Worm (Caenorhabditis elegans) whole organism, L1 larva: Measurements from ENCODE around the gene dct-1.
A peak's percentile ranks its signal among the peaks of the same experiment; 100 is the strongest.

Experiments
- C04F5.9 ChIP-seq: sonication (generic microtip); optimal IDR thresholded peaks from 2 replicates; lab custom pipeline; 2016; ENCODE audit warnings: missing genetic modification characterization, missing compliant biosample characterization
- F16B12.6 ChIP-seq: fragments of 150-350 bp; optimal IDR thresholded peaks from 2 replicates; lab custom pipeline; 2014; ENCODE audit warnings: missing biosample characterization, missing genetic modification characterization
- blmp-1 ChIP-seq: fragments of 150-350 bp; optimal IDR thresholded peaks from 2 replicates; lab custom pipeline; 2014; ENCODE audit warnings: missing biosample characterization, missing genetic modification characterization
- dpl-1 ChIP-seq, 3 experiments: fragments of 150-350 bp in 2 of 3; sonication (generic microtip) in 1 of 3; optimal IDR thresholded peaks; 2 replicates each; lab custom pipeline; 2014 to 2017; ENCODE audit warnings: missing biosample characterization in 3 of 3, missing genetic modification characterization in 3 of 3, missing genetic modification reagents in 3 of 3
- egl-27 ChIP-seq, 2 experiments: fragments of 150-350 bp in 1 of 2; sonication (generic microtip); optimal IDR thresholded peaks; 3 replicates each; lab custom pipeline; 2017 to 2018; ENCODE audit warnings: missing biosample characterization in 2 of 2, missing genetic modification characterization in 2 of 2, missing genetic modification reagents in 2 of 2
- nhr-12 ChIP-seq: sonication (generic microtip); optimal IDR thresholded peaks from 2 replicates; lab custom pipeline; 2017; ENCODE audit warnings: missing biosample characterization, missing genetic modification characterization
- nhr-76 ChIP-seq: sonication (generic microtip); optimal IDR thresholded peaks from 2 replicates; lab custom pipeline; 2017; ENCODE audit warnings: missing biosample characterization, missing genetic modification characterization
- snu-23 ChIP-seq: sonication (generic microtip); optimal IDR thresholded peaks from 2 replicates; lab custom pipeline; 2016; ENCODE audit warnings: missing genetic modification characterization, missing compliant biosample characterization
- swsn-7 ChIP-seq: sonication (generic microtip); optimal IDR thresholded peaks from 2 replicates; lab custom pipeline; 2016; ENCODE audit warnings: missing genetic modification characterization, missing compliant biosample characterization
- unc-62 ChIP-seq: fragments of 150-350 bp; optimal IDR thresholded peaks from 2 replicates; lab custom pipeline; 2014; ENCODE audit warnings: missing biosample characterization, missing genetic modification reagents, missing genetic modification characterization
- zag-1 ChIP-seq: fragments of 150-350 bp; optimal IDR thresholded peaks from 2 replicates; lab custom pipeline; 2014; ENCODE audit warnings: missing biosample characterization, missing genetic modification characterization
- ztf-11 ChIP-seq, 2 experiments: sonication (generic microtip); optimal IDR thresholded peaks; 2 replicates each; lab custom pipeline; 2016 to 2017; ENCODE audit warnings: missing genetic modification characterization in 2 of 2, missing biosample characterization in 1 of 2, missing compliant biosample characterization in 1 of 2
- ztf-4 ChIP-seq: fragments of 150-350 bp; optimal IDR thresholded peaks from 2 replicates; lab custom pipeline; 2014; ENCODE audit warnings: missing biosample characterization, missing genetic modification characterization

DNA sequence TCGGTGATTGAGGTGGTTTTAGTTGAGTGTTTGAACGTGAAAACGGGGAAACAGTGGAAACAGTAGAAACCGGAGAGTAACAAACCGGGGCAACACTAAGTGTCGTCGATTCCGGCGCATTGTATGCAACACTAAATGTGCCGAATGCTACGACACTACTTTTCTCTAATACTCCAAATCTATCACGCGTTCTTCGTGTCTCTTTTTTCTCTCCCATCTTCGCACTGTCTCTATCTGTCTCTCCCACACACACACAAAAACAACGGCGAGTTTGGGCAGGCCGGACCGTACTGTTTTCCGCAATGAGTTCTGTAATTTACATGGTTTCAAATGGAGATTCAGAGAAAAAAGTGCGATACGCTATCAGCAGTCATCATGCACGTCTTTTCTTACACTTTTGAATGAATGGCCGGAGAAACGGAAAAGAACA lies 7.9 kb downstream of the dct-1 start:
- TF ChIP-seq snu-23 (GFP tag; lab: Kevin White, UChicago) (peak; percentile 72), nhr-76 (no peak), nhr-12 (tag; lab: Kevin White, UChicago) (no peak), zag-1 (tag; lab: Kevin White, UChicago) (no peak), C04F5.9 (no peak), egl-27 (tag; optimal IDR thresholded peaks at IDR 0.05; lab: Kevin White, UChicago) (no peak), ztf-11 (tag; optimal IDR thresholded peaks at IDR 0.05; lab: Kevin White, UChicago) (no peak), unc-62 (GFP tag; lab: Kevin White, UChicago) (no peak), ztf-4 (tag; lab: Kevin White, UChicago) (no peak), dpl-1 (GFP tag; optimal IDR thresholded peaks at IDR 0.05; lab: Kevin White, UChicago) (peak in 1 of 3 experiments; percentile 8), blmp-1 (tag; lab: Kevin White, UChicago) (peak; percentile 40), swsn-7 (tag; lab: Kevin White, UChicago) (peak; percentile 17), F16B12.6 (tag; lab: Kevin White, UChicago) (peak; percentile 68)
